Fruit fly (Drosophila melanogaster): Measurements from ENCODE around the gene Nrt.

DNA sequence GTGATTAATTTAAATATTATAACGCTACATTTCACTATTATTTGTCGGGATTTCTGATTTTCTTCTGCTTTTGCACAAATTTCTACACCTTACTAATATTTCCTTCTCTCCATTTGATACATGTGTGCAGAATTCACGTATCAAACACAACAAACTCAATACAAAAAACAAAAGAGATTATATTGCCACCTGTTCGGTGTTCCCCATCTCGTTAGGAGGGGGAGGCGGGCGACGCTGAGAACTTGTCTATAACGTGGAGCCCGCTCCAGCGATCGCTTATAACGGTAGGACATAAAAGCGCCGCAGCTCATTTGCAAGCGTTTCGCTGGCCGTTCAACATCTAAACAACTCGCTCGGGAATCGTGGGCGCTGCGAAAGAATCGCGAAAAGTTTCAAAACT is 32.6 kb upstream of the Nrt start, which contains the start of gene CG9701:
- TF ChIP-seq rn (GFP tag; IDR thresholded peaks at IDR 0.05) (no peak), CG13204 (GFP tag; optimal IDR thresholded peaks at IDR 0.05) (no peak), CG4496 (GFP tag; IDR thresholded peaks at IDR 0.05) (no peak), gl (tag; optimal IDR thresholded peaks at IDR 0.05) (no peak), Pif1B (GFP tag; optimal IDR thresholded peaks at IDR 0.05) (no peak), EcR (GFP tag; optimal IDR thresholded peaks at IDR 0.05) (no peak), CG32121 (GFP tag; IDR thresholded peaks at IDR 0.05) (no peak), CG8301 (tag; optimal IDR thresholded peaks at IDR 0.05) (no peak), Pif1A (GFP tag; optimal IDR thresholded peaks at IDR 0.05) (no peak), CG15710 (tag; optimal IDR thresholded peaks at IDR 0.05) (no peak), CG9948 (tag; optimal IDR thresholded peaks at IDR 0.05) (no peak), CG10348 (GFP tag; IDR thresholded peaks at IDR 0.05) (no peak), Ets98B (GFP tag; IDR thresholded peaks at IDR 0.05) (no peak)
